Fruit fly (Drosophila melanogaster) S2 (cell line): ENCODE data around the gene CG43901.

Experiments
- CG8478 ChIP-seq: fragments of >200 bp; optimal IDR thresholded peaks from 2 replicates; lab custom pipeline; 2018
- CTCF ChIP-seq, 2 experiments: fragments of >200 bp; optimal IDR thresholded peaks; 2 replicates each; lab custom pipeline; 2018

DNA sequence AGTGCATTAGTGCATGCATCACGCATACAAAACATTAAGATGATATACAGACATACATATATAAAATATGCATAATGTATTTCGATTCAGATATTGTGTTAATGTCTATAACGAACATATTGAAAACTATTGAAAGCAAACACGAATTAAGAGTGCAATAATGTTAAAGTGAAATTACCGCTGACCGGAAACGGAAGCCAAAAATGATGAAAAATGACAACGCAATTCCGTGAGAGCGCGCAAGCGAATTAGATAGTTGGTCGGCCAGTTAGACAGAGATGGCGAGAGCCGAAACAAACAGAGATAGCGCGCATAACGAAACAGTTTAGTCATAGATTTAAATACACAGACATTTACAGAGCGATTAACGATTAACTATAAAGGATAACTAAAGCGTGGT is 16.6 kb downstream of the CG43901 start:
- TF ChIP-seq CG8478 (lab: Kevin White, UChicago) (no peak), CTCF (optimal IDR thresholded peaks at IDR 0.05; lab: Kevin White, UChicago) (no peak)
